Fruit fly (Drosophila melanogaster) whole organism, embryonic: ENCODE data around the gene Tango5.

Experiments
- CG18262 ChIP-seq: fragments of 200-800 bp; optimal IDR thresholded peaks from 3 replicates; lab custom pipeline; 2019; ENCODE audit warnings: missing biosample characterization, mild to moderate bottlenecking, missing genetic modification characterization, moderate library complexity
- CG8478 ChIP-seq: fragments of >200 bp; optimal IDR thresholded peaks from 2 replicates; lab custom pipeline; 2018
- CG8944 ChIP-seq: fragments of 200-800 bp; sonication (Bioruptor generic); optimal IDR thresholded peaks from 3 replicates; lab custom pipeline; 2016; ENCODE audit warnings: missing biosample characterization, missing genetic modification characterization
- Camta ChIP-seq: fragments of 200-800 bp; sonication (Bioruptor generic); optimal IDR thresholded peaks from 2 replicates; lab custom pipeline; 2016; ENCODE audit warnings: missing biosample characterization, missing genetic modification characterization
- Dref ChIP-seq: fragments of 200-800 bp; sonication (Bioruptor generic); IDR thresholded peaks from 2 replicates; pipeline ENCODE4 v1.3.6; 2022; ENCODE audit warnings: missing biosample characterization, missing genetic modification characterization
- Ets97D ChIP-seq: fragments of 200-800 bp; sonication (Bioruptor generic); optimal IDR thresholded peaks from 3 replicates; lab custom pipeline; 2016; ENCODE audit warnings: missing biosample characterization, missing genetic modification characterization
- Hr78 ChIP-seq, 2 experiments: fragments of 200-800 bp in 1 of 2; fragments of >200 bp in 1 of 2; sonication (Bioruptor generic) in 1 of 2; optimal IDR thresholded peaks; 2 replicates each; lab custom pipeline; 2017 to 2019; ENCODE audit warnings: missing biosample characterization in 2 of 2, missing genetic modification characterization in 2 of 2, mild to moderate bottlenecking in 1 of 2, moderate library complexity in 1 of 2
- chn ChIP-seq: fragments of 200-800 bp; sonication (Bioruptor generic); optimal IDR thresholded peaks from 2 replicates; lab custom pipeline; 2016; ENCODE audit warnings: missing biosample characterization, missing genetic modification characterization
- fu2 ChIP-seq: fragments of 200-800 bp; sonication (Bioruptor generic); optimal IDR thresholded peaks from 2 replicates; lab custom pipeline; 2016; ENCODE audit warnings: missing biosample characterization, missing genetic modification characterization
- gfzf ChIP-seq: fragments of 200-800 bp; sonication (Bioruptor generic); optimal IDR thresholded peaks from 2 replicates; lab custom pipeline; 2016; ENCODE audit warnings: missing biosample characterization, mild to moderate bottlenecking, missing genetic modification characterization, moderate library complexity
- jumu ChIP-seq: fragments of 200-800 bp; sonication (Bioruptor generic); optimal IDR thresholded peaks from 3 replicates; lab custom pipeline; 2016; ENCODE audit warnings: missing biosample characterization, missing genetic modification characterization
- vvl ChIP-seq: fragments of 200-800 bp; sonication (Bioruptor generic); IDR thresholded peaks from 2 replicates; pipeline ENCODE4 v1.3.6; 2022; ENCODE audit warnings: missing biosample characterization, missing genetic modification characterization

- TF ChIP-seq CG18262 (tag; lab: Kevin White, UChicago) (no peak), vvl (GFP tag; lab: Robert Waterston, UW) (no peak), gfzf (GFP tag; lab: Kevin White, UChicago) (no peak), fu2 (no peak), chn (GFP tag; lab: Kevin White, UChicago) (no peak), Ets97D (GFP tag; lab: Kevin White, UChicago) (no peak), jumu (GFP tag; lab: Kevin White, UChicago) (no peak), Camta (GFP tag; lab: Kevin White, UChicago) (no peak), Hr78 (GFP tag; optimal IDR thresholded peaks at IDR 0.05; lab: Kevin White, UChicago) (no peak), CG8944 (no peak), CG8478 (lab: Kevin White, UChicago) (no peak), Dref (GFP tag; lab: Robert Waterston, UW) (no peak)
Measured at dm6 chrX:10721901-10722479, 42.2 kb downstream of the Tango5 start.
